Fruit fly (Drosophila melanogaster) S2 (cell line): ENCODE data around the gene CG3777.

Experiments
- CG8478 ChIP-seq: fragments of >200 bp; optimal IDR thresholded peaks from 2 replicates; lab custom pipeline; 2018
- CTCF ChIP-seq, 2 experiments: fragments of >200 bp; optimal IDR thresholded peaks; 2 replicates each; lab custom pipeline; 2018

Gene CG3777

DNA sequence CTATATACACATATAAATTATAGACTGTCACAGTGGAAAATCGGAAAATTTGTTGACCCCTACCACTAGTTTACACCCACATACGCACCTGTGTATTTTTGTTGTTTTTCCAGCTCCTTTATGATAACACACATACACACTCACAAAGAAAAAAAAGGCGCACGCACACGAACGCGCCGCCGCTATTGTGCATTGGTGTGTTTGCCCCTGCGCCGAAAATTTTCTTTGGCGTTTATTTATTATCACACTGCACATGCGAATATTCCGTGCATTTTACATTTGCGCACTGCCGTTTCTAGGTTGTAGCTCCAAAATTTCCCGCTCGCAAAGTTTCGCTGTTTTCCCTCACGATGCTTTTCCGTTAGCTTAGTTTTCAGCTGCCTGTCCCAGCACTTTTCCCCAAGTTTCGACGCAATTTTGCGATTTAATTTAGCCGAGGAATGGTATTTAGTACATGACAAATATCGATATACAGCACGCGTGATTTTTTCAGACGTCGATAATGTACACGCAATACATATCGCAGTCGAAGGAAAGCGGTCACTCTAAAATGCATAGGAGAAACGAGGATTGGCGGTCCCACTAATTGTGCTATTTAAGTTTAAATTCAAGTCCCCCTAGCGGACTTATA is at the start of gene CG3777, which contains the start of gene ewg:
Gene CG3777 (plus strand): TSS at position 607 of the 631 bp plus-strand sequence.
Gene ewg (minus strand): TSS at position 622 of the 631 bp plus-strand sequence.
- TF ChIP-seq CG8478 (lab: Kevin White, UChicago) (no peak), CTCF (optimal IDR thresholded peaks at IDR 0.05; lab: Kevin White, UChicago) (peak in 1 of 2 experiments; percentile 16)

DNA sequence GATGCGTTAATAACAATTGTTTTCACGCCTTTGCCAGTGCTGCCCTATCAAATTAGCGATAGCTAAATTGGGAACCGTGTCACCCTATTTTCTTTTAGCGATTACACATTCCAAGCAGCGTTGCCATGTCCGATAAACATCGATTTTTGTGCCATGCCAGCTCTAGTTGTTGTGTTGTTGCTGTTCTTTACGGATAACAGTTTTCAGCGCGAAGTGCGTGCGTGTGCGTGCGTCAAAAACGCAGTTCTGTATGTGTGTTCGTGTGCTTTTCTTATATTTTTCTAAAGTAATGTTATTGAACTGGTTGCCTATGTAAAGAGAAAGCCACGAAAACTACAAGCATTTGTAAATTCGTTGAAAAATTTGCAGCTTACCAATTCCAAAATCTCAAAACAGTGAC is 33.7 kb upstream of the CG3777 start, which contains the start of the genes CG3038 and G9a:
Gene CG3038 (minus strand): TSS at position 55 of the 400 bp plus-strand sequence.
Gene G9a (plus strand): TSS at position 177 of the 400 bp plus-strand sequence.
- TF ChIP-seq CG8478 (lab: Kevin White, UChicago) (no peak), CTCF (optimal IDR thresholded peaks at IDR 0.05; lab: Kevin White, UChicago) (peak; percentile 2 to 41)

DNA sequence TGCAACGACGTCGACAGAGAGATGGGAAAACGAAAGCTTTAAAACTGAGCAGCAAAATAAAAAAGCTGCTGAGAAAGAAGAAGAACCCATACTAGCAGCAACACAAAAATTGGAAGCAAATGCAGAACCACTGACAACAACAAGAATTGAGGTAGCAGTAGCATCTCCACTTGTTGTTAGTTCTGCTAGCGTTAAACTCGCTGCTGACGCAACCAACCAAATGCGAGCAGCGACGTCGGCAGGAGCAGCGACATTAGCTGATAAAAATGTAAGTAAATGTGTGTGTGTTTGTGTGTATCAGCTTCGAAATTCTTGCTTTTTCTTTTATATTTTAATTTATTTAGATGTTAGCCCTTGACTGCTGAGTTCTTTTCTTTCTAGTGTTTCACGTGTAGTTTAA is 32.2 kb upstream of the CG3777 start:
- no peak for TF ChIP-seq CG8478 (lab: Kevin White, UChicago)
- no peak for TF ChIP-seq CTCF (optimal IDR thresholded peaks at IDR 0.05; lab: Kevin White, UChicago)

DNA sequence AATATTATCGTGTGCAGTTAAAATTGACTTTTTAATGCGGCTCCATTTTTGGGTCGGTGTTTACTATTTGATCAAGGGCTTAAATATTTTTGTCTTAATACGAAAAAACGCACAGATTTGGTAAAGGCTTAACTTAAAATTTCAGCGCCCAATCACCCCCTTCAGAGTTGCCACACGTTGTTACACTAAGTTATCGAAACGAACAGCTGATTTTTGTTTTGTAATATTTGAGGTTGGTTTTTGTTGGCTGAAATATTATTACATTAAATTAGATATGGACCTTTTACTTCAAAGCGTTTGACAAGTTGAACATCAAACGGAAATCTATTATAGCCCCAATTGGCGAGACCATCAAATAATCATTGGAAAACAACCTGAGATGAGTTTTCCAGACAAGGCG is 24.8 kb upstream of the CG3777 start, which contains the start of gene CG42376:
Gene CG42376 (plus strand): TSS at position 187 of the 400 bp plus-strand sequence.
- TF ChIP-seq CG8478 (lab: Kevin White, UChicago): no peak

DNA sequence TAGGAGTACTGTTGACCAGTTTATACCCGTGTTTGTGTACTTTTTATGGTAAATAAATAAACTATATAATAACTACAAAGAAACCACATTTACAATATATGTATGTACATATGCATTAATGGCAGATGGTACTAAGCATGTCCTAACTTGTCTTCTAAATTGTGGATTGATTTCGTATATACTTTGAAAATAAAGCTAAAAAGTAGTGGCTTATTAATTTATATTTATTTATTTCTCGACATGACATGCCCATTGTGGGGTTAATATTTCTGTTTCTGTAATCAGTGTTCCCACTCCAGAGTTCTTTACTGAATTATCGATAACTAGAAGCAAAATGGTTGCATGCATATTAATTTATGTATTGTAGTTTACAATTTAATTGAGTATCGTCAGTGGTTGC is 24.1 kb upstream of the CG3777 start, which contains the start of gene cin:
Gene cin (plus strand): TSS at position 306 of the 400 bp plus-strand sequence.
- TF ChIP-seq CG8478 (lab: Kevin White, UChicago): no peak
- no peak for TF ChIP-seq CTCF (optimal IDR thresholded peaks at IDR 0.05; lab: Kevin White, UChicago)

DNA sequence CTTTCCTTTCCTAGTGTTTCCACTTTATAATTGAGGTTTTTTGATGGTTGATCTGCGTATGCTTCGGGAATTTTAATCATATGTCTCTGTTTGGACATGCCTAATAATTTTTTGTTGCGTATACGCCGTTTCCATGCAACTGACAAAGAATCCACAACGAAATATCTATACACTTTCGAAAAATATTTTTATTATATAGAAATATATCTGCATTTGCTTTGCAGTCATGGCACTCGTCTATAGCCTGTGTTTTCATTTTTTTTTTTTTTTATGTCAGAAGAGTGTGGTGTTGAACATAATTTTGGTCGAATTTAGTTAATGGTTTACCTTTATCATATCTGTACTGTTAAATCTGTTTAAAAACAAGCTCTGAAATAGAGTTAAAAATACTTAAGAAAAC is 16.7 kb upstream of the CG3777 start:
- no peak for TF ChIP-seq CTCF (optimal IDR thresholded peaks at IDR 0.05; lab: Kevin White, UChicago)
- TF ChIP-seq CG8478 (lab: Kevin White, UChicago): no peak

DNA sequence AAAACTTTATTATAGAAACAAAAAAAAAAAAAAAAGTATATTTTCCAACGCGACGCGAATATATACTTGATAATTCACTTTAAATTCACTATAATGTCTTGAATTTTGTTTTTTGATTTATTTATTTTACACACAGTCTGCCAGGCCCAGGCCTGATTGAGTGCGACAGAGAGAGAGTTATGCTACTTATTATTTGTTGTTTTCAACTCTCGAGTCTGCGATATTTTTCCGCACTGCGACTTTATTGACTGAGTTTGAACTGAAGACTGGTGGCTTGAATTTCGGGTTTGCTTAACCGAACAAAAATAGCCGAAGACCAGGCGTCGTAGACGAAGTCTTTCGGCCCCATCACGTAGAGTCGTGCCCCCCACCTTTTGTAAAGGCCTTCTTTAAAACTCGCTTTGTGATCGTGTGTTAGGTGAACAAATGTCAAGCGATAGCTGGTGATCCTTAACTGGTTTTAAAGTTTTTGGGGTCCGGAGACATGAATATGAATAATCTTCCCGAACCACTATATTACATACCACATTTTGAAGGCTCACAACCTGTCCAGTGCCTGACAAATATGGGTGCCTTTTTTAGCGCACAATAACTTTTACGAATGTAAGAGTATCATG is 15.7 kb upstream of the CG3777 start, which contains the start of gene CG13377:
Gene CG13377 (minus strand): TSS at position 272 of the 617 bp plus-strand sequence.
- no peak for TF ChIP-seq CTCF (optimal IDR thresholded peaks at IDR 0.05; lab: Kevin White, UChicago)

DNA sequence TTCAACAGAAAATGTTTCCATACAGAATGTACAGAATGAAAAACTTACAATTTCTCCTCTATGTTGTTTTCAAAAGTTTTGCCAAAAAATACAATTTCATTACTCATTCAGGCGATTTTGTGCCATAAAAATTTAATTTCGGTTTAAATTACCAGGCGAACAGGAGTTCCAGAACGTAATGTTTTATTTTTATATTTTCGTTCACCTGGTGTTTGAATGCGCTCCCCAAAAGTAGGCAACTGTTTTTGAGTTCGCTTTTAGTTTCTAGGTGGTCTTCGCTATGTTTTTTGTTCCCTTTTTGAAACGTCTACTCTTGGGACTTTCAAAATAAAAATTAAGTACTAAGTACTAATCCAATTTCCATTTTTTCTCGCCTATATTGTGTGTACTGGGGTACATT is 13.8 kb upstream of the CG3777 start:
- no peak for TF ChIP-seq CTCF (optimal IDR thresholded peaks at IDR 0.05; lab: Kevin White, UChicago)
- no peak for TF ChIP-seq CG8478 (lab: Kevin White, UChicago)

DNA sequence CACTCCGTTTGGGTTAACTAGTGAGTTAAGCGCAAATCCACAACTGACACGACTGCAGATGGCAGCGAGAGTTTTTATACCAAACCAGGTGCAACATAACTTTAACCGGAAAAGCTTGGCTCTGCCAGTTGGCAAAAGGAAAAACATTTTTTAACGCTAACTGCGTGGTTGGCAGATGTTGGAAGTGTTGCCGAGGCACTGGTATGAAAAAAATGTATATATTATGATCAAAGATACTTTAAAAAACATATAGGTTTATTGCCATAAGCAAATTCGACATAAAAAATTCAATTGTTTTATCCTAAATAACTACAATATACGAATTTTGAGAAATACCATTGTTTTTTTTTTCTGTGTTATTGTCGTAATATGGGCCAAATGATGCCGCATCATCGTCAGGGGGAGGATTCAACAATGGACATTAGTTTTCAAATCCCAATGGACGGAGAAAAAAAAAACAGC is 12.5 kb upstream of the CG3777 start, which contains the start of gene CG13376:
Gene CG13376 (minus strand): TSS at position 51 of the 462 bp plus-strand sequence.
- TF ChIP-seq CTCF (optimal IDR thresholded peaks at IDR 0.05; lab: Kevin White, UChicago) (no peak), CG8478 (lab: Kevin White, UChicago) (no peak)

DNA sequence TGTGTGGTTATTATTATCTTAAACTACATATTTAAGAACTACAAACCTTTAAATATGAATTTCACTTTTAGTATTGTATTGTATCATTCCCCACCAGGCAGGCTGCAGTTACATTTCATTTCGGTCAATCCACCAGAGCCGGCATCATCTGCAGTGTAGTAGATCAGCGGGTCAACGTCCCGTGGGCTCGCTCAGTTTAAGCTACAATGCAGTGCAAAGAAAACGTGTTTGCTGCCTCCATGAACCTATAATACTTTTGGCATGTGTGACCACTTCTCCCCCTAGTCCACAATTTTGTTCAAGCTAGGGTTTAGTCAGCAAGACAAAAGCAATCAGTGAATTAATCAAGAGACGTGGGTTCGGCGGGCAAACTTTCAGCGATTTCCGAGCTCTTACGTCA is 11.5 kb upstream of the CG3777 start:
- TF ChIP-seq CTCF (optimal IDR thresholded peaks at IDR 0.05; lab: Kevin White, UChicago) (no peak), CG8478 (lab: Kevin White, UChicago) (no peak)

DNA sequence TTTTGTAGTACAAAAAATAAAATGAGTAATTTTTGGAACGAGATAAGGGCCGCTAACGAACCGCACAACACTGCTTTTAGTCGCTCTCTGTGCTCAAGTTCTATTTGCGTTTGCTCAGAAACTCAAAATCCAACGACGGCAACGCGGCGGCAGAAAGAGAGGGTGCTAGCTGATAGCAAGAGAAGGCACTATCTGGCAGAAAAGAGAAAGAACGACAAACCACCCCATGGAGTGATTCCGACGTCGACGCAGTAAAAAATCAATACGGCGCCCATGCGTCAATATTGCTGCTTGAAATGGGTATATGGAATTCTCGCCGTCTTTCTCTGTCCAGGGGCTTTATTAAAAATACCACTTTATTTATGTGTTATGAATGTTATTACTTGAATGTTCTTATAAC is 3.4 kb upstream of the CG3777 start:
- TF ChIP-seq CTCF (optimal IDR thresholded peaks at IDR 0.05; lab: Kevin White, UChicago): no peak
- TF ChIP-seq CG8478 (lab: Kevin White, UChicago): no peak

DNA sequence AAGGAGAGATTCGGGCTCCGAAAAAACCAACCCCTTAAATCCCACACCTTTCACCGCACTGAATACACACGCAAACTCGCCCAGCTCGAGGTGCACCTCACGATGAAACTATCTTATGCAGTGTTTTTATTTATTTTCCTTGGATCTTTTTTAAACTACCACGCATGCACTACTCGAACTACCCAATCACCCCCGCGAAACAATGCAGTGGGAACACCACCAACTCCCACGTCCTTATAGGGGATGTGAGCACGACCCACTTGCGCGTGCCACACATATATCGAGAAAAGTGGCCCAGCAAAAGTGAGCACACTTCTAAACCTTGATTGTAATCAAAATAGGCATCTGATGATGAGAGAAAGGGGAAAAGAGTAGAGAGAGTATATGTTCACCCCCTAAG is 2.9 kb upstream of the CG3777 start:
- TF ChIP-seq CTCF (optimal IDR thresholded peaks at IDR 0.05; lab: Kevin White, UChicago) (no peak), CG8478 (lab: Kevin White, UChicago) (no peak)

DNA sequence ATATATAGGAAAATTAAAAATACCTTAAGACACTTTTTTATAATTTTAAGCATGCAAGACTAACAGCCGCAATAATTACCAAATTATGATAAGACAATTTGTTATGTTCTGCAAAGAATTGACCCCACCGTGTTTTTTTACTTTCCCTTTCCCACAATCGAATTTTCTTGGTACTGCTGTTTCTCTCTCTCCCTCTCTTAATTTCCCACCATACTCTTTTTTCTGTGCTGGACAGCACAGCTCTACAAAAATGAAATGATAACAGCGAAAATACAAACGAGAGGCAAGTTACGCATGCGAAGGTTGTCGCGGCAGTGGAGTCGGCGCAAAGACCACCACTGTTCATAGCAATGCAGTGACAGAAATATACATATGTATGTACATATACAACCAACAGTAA is 1.6 kb upstream of the CG3777 start:
- TF ChIP-seq CTCF (optimal IDR thresholded peaks at IDR 0.05; lab: Kevin White, UChicago): no peak
- TF ChIP-seq CG8478 (lab: Kevin White, UChicago): no peak

DNA sequence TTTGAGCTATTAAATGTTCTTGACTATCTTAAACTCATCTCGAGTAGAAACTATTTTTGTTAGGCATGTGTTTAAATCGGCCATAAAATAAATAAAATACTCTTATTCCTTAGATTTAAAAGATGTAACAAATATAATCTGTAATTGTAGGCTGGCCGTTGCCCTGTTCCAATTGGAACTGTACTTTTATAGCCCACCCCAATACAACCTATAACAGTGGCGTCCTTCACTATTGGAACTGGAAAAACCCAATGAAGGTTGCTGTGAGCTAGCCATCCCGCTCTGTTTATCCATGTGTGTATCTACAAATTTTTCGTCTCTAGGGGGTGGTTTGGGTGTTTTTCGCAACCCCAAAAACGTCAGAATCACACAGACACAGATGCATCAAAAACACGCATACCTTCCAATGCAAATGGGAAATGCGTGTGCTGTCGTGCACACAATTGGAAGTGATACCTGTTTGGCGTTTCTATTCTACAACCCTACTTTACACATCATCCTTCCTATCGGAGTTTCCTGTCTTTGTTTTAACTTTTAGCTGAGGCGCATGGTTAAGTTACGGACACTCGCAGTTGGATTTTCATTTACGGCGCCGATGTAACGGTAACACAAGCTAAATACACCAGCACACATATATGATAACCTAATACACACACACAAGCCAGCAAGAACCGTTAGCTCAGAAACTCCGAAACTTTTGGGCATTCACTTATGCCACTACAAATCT is 970 bp upstream of the CG3777 start:
- TF ChIP-seq CTCF (optimal IDR thresholded peaks at IDR 0.05; lab: Kevin White, UChicago) (no peak), CG8478 (lab: Kevin White, UChicago) (no peak)

DNA sequence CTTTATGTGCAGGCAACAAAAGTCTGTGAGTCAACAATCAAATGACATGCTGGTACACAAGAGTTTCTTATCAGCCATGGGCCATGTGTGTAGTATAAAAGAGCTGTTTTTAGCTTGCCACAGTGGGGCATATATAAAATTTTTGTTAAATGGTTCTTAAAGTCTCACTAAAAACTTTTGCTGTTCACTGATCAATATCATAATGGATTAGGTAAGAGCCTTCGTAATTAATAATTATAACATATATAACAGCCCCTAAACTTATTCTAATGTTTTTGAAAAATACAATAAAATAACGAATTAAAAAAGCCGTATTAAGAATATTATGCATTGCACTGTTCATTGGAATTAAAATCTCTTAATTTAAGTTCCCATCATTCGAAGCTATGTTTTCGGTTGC is 13.8 kb downstream of the CG3777 start:
- TF ChIP-seq CTCF (optimal IDR thresholded peaks at IDR 0.05; lab: Kevin White, UChicago) (no peak), CG8478 (lab: Kevin White, UChicago) (no peak)
